Worm (Caenorhabditis elegans) whole organism, midembryonic: Measurements from ENCODE around the gene C49H3.4.

Experiments used
- T22C8.4 ChIP-seq: fragments of 200-800 bp; sonication (Bioruptor generic); IDR thresholded peaks from 2 replicates; pipeline ENCODE4 v1.3.6; 2022; ENCODE audit warnings: missing genetic modification characterization, missing compliant biosample characterization
- cog-1 ChIP-seq: sonication (generic microtip); optimal IDR thresholded peaks from 2 replicates; lab custom pipeline; 2016; ENCODE audit warnings: missing genetic modification characterization, missing compliant biosample characterization
- flt-1 ChIP-seq: fragments of 200-800 bp; sonication (Bioruptor generic); IDR thresholded peaks from 2 replicates; pipeline ENCODE4 v1.3.6; 2022; ENCODE audit warnings: missing genetic modification characterization, missing compliant biosample characterization
- klf-2 ChIP-seq: fragments of 200-800 bp; sonication (Bioruptor generic); conservative IDR thresholded peaks from 2 replicates; pipeline ENCODE4 v1.3.6; 2022; ENCODE audit warnings: missing genetic modification reagents, missing genetic modification characterization, missing compliant biosample characterization
- med-1 ChIP-seq: sonication (generic microtip); optimal IDR thresholded peaks from 2 replicates; lab custom pipeline; 2017; ENCODE audit warnings: missing genetic modification characterization, mild to moderate bottlenecking, missing compliant biosample characterization, antibody characterized with exemption, missing genetic modification reagents; ENCODE audit not compliant: insufficient read depth
- ref-1 ChIP-seq: fragments of 200-800 bp; sonication (Bioruptor generic); conservative IDR thresholded peaks from 2 replicates; pipeline ENCODE4 v1.3.6; 2022; ENCODE audit warnings: missing genetic modification reagents, missing genetic modification characterization, missing compliant biosample characterization
- tab-1 ChIP-seq: fragments of 200-800 bp; sonication (Bioruptor generic); IDR thresholded peaks from 2 replicates; pipeline ENCODE4 v1.3.6; 2022; ENCODE audit warnings: missing genetic modification characterization, missing compliant biosample characterization
- ztf-23 ChIP-seq: fragments of 200-800 bp; sonication (Bioruptor generic); IDR thresholded peaks from 2 replicates; pipeline ENCODE4 v1.3.6; 2022; ENCODE audit warnings: missing genetic modification reagents, missing genetic modification characterization, missing compliant biosample characterization
- ztf-29 ChIP-seq: fragments of 200-800 bp; sonication (Bioruptor generic); IDR thresholded peaks from 2 replicates; pipeline ENCODE4 v1.3.6; 2022; ENCODE audit warnings: missing genetic modification reagents, missing genetic modification characterization, missing compliant biosample characterization

- TF ChIP-seq flt-1 (GFP tag; lab: Robert Waterston, UW) (no peak), ztf-29 (no peak), klf-2 (no peak), T22C8.4 (GFP tag; lab: Robert Waterston, UW) (no peak), cog-1 (tag; lab: Kevin White, UChicago) (peak; percentile 29), ztf-23 (GFP tag; lab: Robert Waterston, UW) (no peak), ref-1 (no peak), med-1 (GFP tag; lab: Kevin White, UChicago) (no peak), tab-1 (GFP tag; lab: Robert Waterston, UW) (no peak)
These were observed 11.7 kb upstream of the C49H3.4 start, which contains the start of gene C49H3.6 for ce11 chrIV:7903359-7903758.
